Fruit fly (Drosophila melanogaster) whole organism, embryonic: ENCODE measurements around the gene CG7006.

Experiments
- BEAF-32 ChIP-seq: fragments of 200-800 bp; sonication (Bioruptor generic); optimal IDR thresholded peaks from 3 replicates; lab custom pipeline; 2017; ENCODE audit warnings: missing biosample characterization, missing genetic modification characterization, mild to moderate bottlenecking, moderate library complexity, missing genetic modification reagents
- CG10543 ChIP-seq: fragments of 200-800 bp; sonication (Bioruptor generic); optimal IDR thresholded peaks from 3 replicates; lab custom pipeline; 2017; ENCODE audit warnings: missing biosample characterization, mild to moderate bottlenecking, missing genetic modification characterization, moderate library complexity
- CG10565 ChIP-seq: fragments of 200-800 bp; sonication (Bioruptor generic); optimal IDR thresholded peaks from 3 replicates; lab custom pipeline; 2016; ENCODE audit warnings: missing biosample characterization, mild to moderate bottlenecking, missing genetic modification characterization
- CG10654 ChIP-seq: fragments of 200-800 bp; sonication (Bioruptor generic); optimal IDR thresholded peaks from 2 replicates; lab custom pipeline; 2016; ENCODE audit warnings: missing biosample characterization, missing genetic modification characterization
- CG11560 ChIP-seq: fragments of 200-800 bp; sonication (Bioruptor generic); IDR thresholded peaks from 3 replicates; pipeline ENCODE4 v1.3.6; 2022; ENCODE audit warnings: missing biosample characterization, missing genetic modification characterization
- CG12155 ChIP-seq: fragments of 200-800 bp; sonication (Bioruptor generic); optimal IDR thresholded peaks from 3 replicates; lab custom pipeline; 2016; ENCODE audit warnings: missing biosample characterization, missing genetic modification characterization
- CG13296 ChIP-seq: fragments of 200-800 bp; sonication (Bioruptor generic); optimal IDR thresholded peaks from 3 replicates; lab custom pipeline; 2018; ENCODE audit warnings: missing biosample characterization, mild to moderate bottlenecking, missing genetic modification characterization
- CG13775 ChIP-seq: fragments of 200-800 bp; sonication (Bioruptor generic); optimal IDR thresholded peaks from 3 replicates; lab custom pipeline; 2017; ENCODE audit warnings: missing biosample characterization, mild to moderate bottlenecking, missing genetic modification characterization
- CG15479 ChIP-seq: fragments of 200-800 bp; sonication (Bioruptor generic); optimal IDR thresholded peaks from 3 replicates; lab custom pipeline; 2019; ENCODE audit warnings: missing biosample characterization, mild to moderate bottlenecking, missing genetic modification characterization, moderate library complexity
- CG17912 ChIP-seq: fragments of 200-800 bp; sonication (Bioruptor generic); optimal IDR thresholded peaks from 2 replicates; lab custom pipeline; 2018; ENCODE audit warnings: missing biosample characterization, mild to moderate bottlenecking, missing genetic modification characterization
- CG30431 ChIP-seq: fragments of 200-800 bp; sonication (Bioruptor generic); optimal IDR thresholded peaks from 2 replicates; lab custom pipeline; 2017; ENCODE audit warnings: missing biosample characterization, missing genetic modification characterization
- CG32772 ChIP-seq: fragments of 200-800 bp; sonication (Bioruptor generic); IDR thresholded peaks from 2 replicates; pipeline ENCODE4 v1.3.6; 2022; ENCODE audit warnings: missing biosample characterization, missing genetic modification characterization
- CG6254 ChIP-seq: fragments of 200-800 bp; sonication (Bioruptor generic); optimal IDR thresholded peaks from 3 replicates; lab custom pipeline; 2017; ENCODE audit warnings: mild to moderate bottlenecking, missing biosample characterization, missing genetic modification reagents, missing genetic modification characterization
- CG8478 ChIP-seq: fragments of >200 bp; optimal IDR thresholded peaks from 2 replicates; lab custom pipeline; 2018
- CG9609 ChIP-seq: fragments of 200-800 bp; sonication (Bioruptor generic); optimal IDR thresholded peaks from 3 replicates; lab custom pipeline; 2016; ENCODE audit warnings: missing biosample characterization, missing genetic modification characterization
- D19A ChIP-seq: fragments of 200-800 bp; optimal IDR thresholded peaks from 3 replicates; lab custom pipeline; 2019; ENCODE audit warnings: missing biosample characterization, mild to moderate bottlenecking, missing genetic modification characterization, moderate library complexity
- D19B ChIP-seq: fragments of 200-800 bp; sonication (Bioruptor generic); optimal IDR thresholded peaks from 2 replicates; lab custom pipeline; 2017; ENCODE audit warnings: missing biosample characterization, mild to moderate bottlenecking, missing genetic modification characterization
- Dfd ChIP-seq, 2 experiments: fragments of >200 bp; optimal IDR thresholded peaks; 2 replicates each; lab custom pipeline; 2017; ENCODE audit warnings: missing biosample characterization in 2 of 2, missing genetic modification characterization in 2 of 2
- E2f1 ChIP-seq: fragments of 200-800 bp; sonication (Bioruptor generic); IDR thresholded peaks from 2 replicates; pipeline ENCODE4 v1.3.6; 2022; ENCODE audit warnings: missing biosample characterization, missing genetic modification characterization
- ERR ChIP-seq: fragments of 200-800 bp; sonication (Bioruptor generic); optimal IDR thresholded peaks from 2 replicates; lab custom pipeline; 2016; ENCODE audit warnings: missing biosample characterization, missing genetic modification characterization
- HLH3B ChIP-seq: fragments of 200-800 bp; sonication (Bioruptor generic); IDR thresholded peaks from 2 replicates; pipeline ENCODE4 v1.3.6; 2022; ENCODE audit warnings: missing biosample characterization, missing genetic modification characterization
- HLH54F ChIP-seq: fragments of 200-800 bp; sonication (Bioruptor generic); optimal IDR thresholded peaks from 3 replicates; lab custom pipeline; 2016; ENCODE audit warnings: missing biosample characterization, missing genetic modification characterization
- HmgD ChIP-seq: fragments of 200-800 bp; sonication (Bioruptor generic); optimal IDR thresholded peaks from 3 replicates; lab custom pipeline; 2016; ENCODE audit warnings: missing biosample characterization, missing genetic modification characterization
- Lpt ChIP-seq: fragments of >200 bp; optimal IDR thresholded peaks from 2 replicates; lab custom pipeline; 2018; ENCODE audit warnings: missing biosample characterization, missing genetic modification characterization
- Mad ChIP-seq: fragments of 200-800 bp; sonication (Bioruptor generic); optimal IDR thresholded peaks from 2 replicates; lab custom pipeline; 2016; ENCODE audit warnings: missing biosample characterization, missing genetic modification characterization
- PHDP ChIP-seq: fragments of 200-800 bp; sonication (Bioruptor generic); optimal IDR thresholded peaks from 3 replicates; lab custom pipeline; 2018; ENCODE audit warnings: missing biosample characterization, mild to moderate bottlenecking, missing genetic modification characterization, moderate library complexity
- Pdp1 ChIP-seq, 2 experiments: fragments of 200-800 bp; sonication (Bioruptor generic); optimal IDR thresholded peaks; 3 replicates each; lab custom pipeline; 2016; ENCODE audit warnings: missing biosample characterization in 2 of 2, missing genetic modification characterization in 2 of 2, mild to moderate bottlenecking in 1 of 2, moderate library complexity in 1 of 2
- bbx ChIP-seq: fragments of 200-800 bp; sonication (Bioruptor generic); IDR thresholded peaks from 2 replicates; pipeline ENCODE4 v1.3.6; 2022; ENCODE audit warnings: missing biosample characterization, missing genetic modification characterization; ENCODE audit not compliant: partially characterized antibody
- bigmax ChIP-seq: fragments of 200-800 bp; sonication (Bioruptor generic); optimal IDR thresholded peaks from 2 replicates; lab custom pipeline; 2018; ENCODE audit warnings: missing biosample characterization, mild to moderate bottlenecking, missing genetic modification characterization
- dmrt11E ChIP-seq: fragments of 200-800 bp; sonication (Bioruptor generic); optimal IDR thresholded peaks from 3 replicates; lab custom pipeline; 2018; ENCODE audit warnings: missing biosample characterization, mild to moderate bottlenecking, missing genetic modification characterization, moderate library complexity
- ewg ChIP-seq: fragments of 200-800 bp; sonication (Bioruptor generic); optimal IDR thresholded peaks from 3 replicates; lab custom pipeline; 2017; ENCODE audit warnings: mild to moderate bottlenecking, missing biosample characterization, missing genetic modification reagents, missing genetic modification characterization
- gcm ChIP-seq: fragments of 200-800 bp; sonication (Bioruptor generic); optimal IDR thresholded peaks from 2 replicates; lab custom pipeline; 2019; ENCODE audit warnings: missing biosample characterization, mild to moderate bottlenecking, missing genetic modification characterization, moderate library complexity
- gem ChIP-seq: fragments of 200-800 bp; sonication (Bioruptor generic); optimal IDR thresholded peaks from 2 replicates; lab custom pipeline; 2019; ENCODE audit warnings: missing biosample characterization, mild to moderate bottlenecking, missing genetic modification characterization, moderate library complexity
- gsb ChIP-seq: fragments of 200-800 bp; sonication (Bioruptor generic); IDR thresholded peaks from 2 replicates; pipeline ENCODE4 v1.3.6; 2022; ENCODE audit warnings: missing biosample characterization, missing genetic modification characterization
- hth ChIP-seq: fragments of >200 bp; optimal IDR thresholded peaks from 2 replicates; lab custom pipeline; 2017; ENCODE audit warnings: inconsistent platforms
- luna ChIP-seq: fragments of 200-800 bp; sonication (Bioruptor generic); optimal IDR thresholded peaks from 2 replicates; lab custom pipeline; 2016; ENCODE audit warnings: missing biosample characterization, missing genetic modification characterization
- mirr ChIP-seq: fragments of 200-800 bp; sonication (Bioruptor generic); optimal IDR thresholded peaks from 3 replicates; lab custom pipeline; 2018; ENCODE audit warnings: missing biosample characterization, mild to moderate bottlenecking, missing genetic modification characterization
- nerfin-2 ChIP-seq: fragments of 200-800 bp; sonication (Bioruptor generic); IDR thresholded peaks from 2 replicates; pipeline ENCODE4 v1.3.6; 2022; ENCODE audit warnings: missing biosample characterization, missing genetic modification characterization; ENCODE audit not compliant: partially characterized antibody
- pb ChIP-seq: fragments of 200-800 bp; sonication (Bioruptor generic); optimal IDR thresholded peaks from 3 replicates; lab custom pipeline; 2016; ENCODE audit warnings: missing biosample characterization, missing genetic modification characterization
- sens ChIP-seq: fragments of 200-800 bp; sonication (Bioruptor generic); peaks from one replicate; lab custom pipeline; 2016; ENCODE audit warnings: missing biosample characterization, missing genetic modification characterization
- sens-2 ChIP-seq: fragments of 200-800 bp; sonication (Bioruptor generic); IDR thresholded peaks from 2 replicates; pipeline ENCODE4 v1.3.6; 2022; ENCODE audit warnings: missing biosample characterization, missing genetic modification characterization
- seq ChIP-seq: fragments of 200-800 bp; sonication (Bioruptor generic); IDR thresholded peaks from 2 replicates; pipeline ENCODE4 v1.3.6; 2022; ENCODE audit warnings: missing biosample characterization, missing genetic modification characterization
- sim ChIP-seq: fragments of 200-800 bp; sonication (Bioruptor generic); IDR thresholded peaks from 2 replicates; pipeline ENCODE4 v1.3.6; 2022; ENCODE audit warnings: missing biosample characterization, missing genetic modification characterization
- slp2 ChIP-seq: fragments of 200-800 bp; sonication (Bioruptor generic); optimal IDR thresholded peaks from 2 replicates; lab custom pipeline; 2016; ENCODE audit warnings: missing biosample characterization, missing genetic modification characterization
- sna ChIP-seq: fragments of 200-800 bp; sonication (Bioruptor generic); IDR thresholded peaks from 2 replicates; pipeline ENCODE4 v1.3.6; 2022; ENCODE audit warnings: missing biosample characterization, missing genetic modification characterization; ENCODE audit not compliant: partially characterized antibody
- sqz ChIP-seq: fragments of 200-800 bp; sonication (Bioruptor generic); optimal IDR thresholded peaks from 3 replicates; lab custom pipeline; 2018; ENCODE audit warnings: missing biosample characterization, mild to moderate bottlenecking, missing genetic modification characterization
- tna ChIP-seq: fragments of 200-800 bp; sonication (Bioruptor generic); IDR thresholded peaks from 2 replicates; pipeline ENCODE4 v1.3.6; 2022; ENCODE audit warnings: missing biosample characterization, missing genetic modification characterization; ENCODE audit not compliant: partially characterized antibody
- tx ChIP-seq: fragments of 200-800 bp; sonication (Bioruptor generic); optimal IDR thresholded peaks from 2 replicates; lab custom pipeline; 2016; ENCODE audit warnings: missing biosample characterization, missing genetic modification characterization
- z ChIP-seq: fragments of 200-800 bp; sonication (Bioruptor generic); IDR thresholded peaks from 3 replicates; pipeline ENCODE4 v1.3.6; 2022; ENCODE audit warnings: missing biosample characterization, missing genetic modification characterization

Gene CG7006

DNA sequence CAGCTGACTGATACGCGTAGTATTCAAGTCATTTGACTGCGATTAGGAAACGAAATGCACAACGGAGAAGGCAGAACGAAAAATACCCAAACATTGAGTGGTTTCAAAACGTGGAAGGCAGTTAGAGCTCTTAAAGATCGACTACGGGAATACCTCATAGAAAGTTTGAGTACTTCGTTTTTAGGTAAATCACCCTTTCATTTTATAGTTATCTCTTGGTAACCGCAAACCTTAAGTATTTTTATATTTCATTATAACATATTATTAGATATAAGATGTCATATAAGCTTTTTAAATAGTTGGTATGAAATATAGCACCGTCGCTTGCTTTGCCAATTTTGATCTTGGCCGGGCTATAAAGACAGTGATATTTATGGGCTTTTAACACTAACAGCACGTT lies 5.3 kb upstream of the CG7006 start:
- TF ChIP-seq dmrt11E (peak; percentile 2), CG12155 (GFP tag; lab: Kevin White, UChicago) (no peak), D19B (GFP tag; lab: Kevin White, UChicago) (peak; percentile 37), D19A (peak; percentile 4), sens (peak; percentile 52), gem (peak; percentile 30), HLH3B (no peak), HmgD (GFP tag; lab: Kevin White, UChicago) (no peak)

DNA sequence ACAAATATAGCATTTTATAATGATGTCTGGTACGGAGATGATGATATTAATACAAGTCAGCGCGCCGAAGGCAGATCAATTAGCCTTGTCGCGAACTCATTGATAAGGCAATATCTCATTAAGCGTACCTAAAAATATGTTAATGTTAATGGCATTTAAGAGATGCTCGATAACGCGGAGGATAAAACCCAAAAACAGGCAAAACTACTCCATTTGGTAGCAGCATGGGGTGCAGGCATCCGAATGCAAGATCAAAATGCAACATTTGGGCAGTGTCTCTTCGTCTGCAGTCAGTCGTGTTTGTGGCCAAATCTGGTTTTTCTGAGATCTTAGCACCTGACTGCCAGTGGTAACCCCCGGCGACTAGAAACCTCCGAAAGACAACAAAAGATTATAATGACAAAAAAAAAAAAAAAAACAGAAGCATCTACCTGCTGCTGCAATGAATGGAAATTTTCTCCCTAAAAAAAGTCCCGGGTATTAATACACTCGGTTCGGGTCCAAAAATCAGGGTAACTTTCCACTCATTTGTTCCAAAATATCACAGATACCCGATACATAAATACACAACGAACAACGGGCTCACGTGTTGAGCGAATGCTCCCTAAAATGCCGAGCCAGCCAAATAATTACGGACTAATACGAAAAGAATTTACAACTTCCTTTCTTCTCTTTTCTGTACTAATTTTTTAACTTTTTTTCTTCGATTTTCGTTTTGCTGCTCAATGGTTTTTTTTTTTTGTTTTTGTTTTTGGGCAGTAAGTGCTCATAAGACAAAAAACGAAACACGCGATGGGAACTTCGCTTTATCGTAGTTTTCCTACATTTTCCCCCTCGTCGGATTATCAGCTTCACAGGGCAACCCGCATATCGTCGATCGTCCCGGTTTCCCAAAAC lies 4.2 kb upstream of the CG7006 start:
- TF ChIP-seq CG13296 (GFP tag; lab: Kevin White, UChicago) (no peak), Mad (GFP tag; lab: Kevin White, UChicago) (no peak), nerfin-2 (no peak), pb (GFP tag; lab: Kevin White, UChicago) (no peak), gcm (GFP tag; lab: Kevin White, UChicago) (peak; percentile 76), HLH54F (GFP tag; lab: Kevin White, UChicago) (no peak), CG11560 (tag; lab: Robert Waterston, UW) (no peak), sens (peak; percentile 48), z (GFP tag; lab: Robert Waterston, UW) (peak; percentile 64; the same call in 1 of the 3 replicates), CG10654 (GFP tag; lab: Kevin White, UChicago) (no peak), luna (GFP tag; lab: Kevin White, UChicago) (no peak), CG6254 (GFP tag; lab: Kevin White, UChicago) (no peak), mirr (GFP tag; lab: Kevin White, UChicago) (no peak), Pdp1 (GFP tag; optimal IDR thresholded peaks at IDR 0.05; lab: Kevin White, UChicago) (no peak), CG10565 (no peak), Lpt (GFP tag; lab: Kevin White, UChicago) (no peak), CG15479 (GFP tag; lab: Kevin White, UChicago) (peak; percentile 53), ewg (GFP tag; lab: Kevin White, UChicago) (no peak), Dfd (GFP tag; optimal IDR thresholded peaks at IDR 0.05; lab: Kevin White, UChicago) (no peak), bigmax (GFP tag; lab: Kevin White, UChicago) (no peak), CG13775 (GFP tag; lab: Kevin White, UChicago) (no peak), hth (lab: Kevin White, UChicago) (no peak), sna (GFP tag; lab: Robert Waterston, UW) (no peak), CG30431 (no peak), sqz (GFP tag; lab: Kevin White, UChicago) (peak; percentile 80), slp2 (GFP tag; lab: Kevin White, UChicago) (no peak), gsb (GFP tag; lab: Robert Waterston, UW) (no peak), CG32772 (GFP tag; lab: Robert Waterston, UW) (0 out of 2 replicates have a peak, but pooled peaks have one; percentile 30), ERR (GFP tag; lab: Kevin White, UChicago) (no peak), sens-2 (GFP tag; lab: Robert Waterston, UW) (no peak), PHDP (tag; lab: Kevin White, UChicago) (no peak), sim (GFP tag; lab: Robert Waterston, UW) (no peak), seq (GFP tag; lab: Robert Waterston, UW) (no peak), BEAF-32 (GFP tag; lab: Kevin White, UChicago) (no peak), E2f1 (GFP tag; lab: Robert Waterston, UW) (no peak), bbx (GFP tag; lab: Robert Waterston, UW) (no peak), CG9609 (GFP tag; lab: Kevin White, UChicago) (no peak), CG17912 (no peak), CG8478 (no peak), tx (GFP tag; lab: Kevin White, UChicago) (no peak), tna (no peak), CG10543 (no peak)
